Worm (Caenorhabditis elegans): ENCODE measurements around the gene T27F7.12.
A peak's percentile ranks its signal among the peaks of the same experiment; 100 is the strongest.

Gene T27F7.12

DNA sequence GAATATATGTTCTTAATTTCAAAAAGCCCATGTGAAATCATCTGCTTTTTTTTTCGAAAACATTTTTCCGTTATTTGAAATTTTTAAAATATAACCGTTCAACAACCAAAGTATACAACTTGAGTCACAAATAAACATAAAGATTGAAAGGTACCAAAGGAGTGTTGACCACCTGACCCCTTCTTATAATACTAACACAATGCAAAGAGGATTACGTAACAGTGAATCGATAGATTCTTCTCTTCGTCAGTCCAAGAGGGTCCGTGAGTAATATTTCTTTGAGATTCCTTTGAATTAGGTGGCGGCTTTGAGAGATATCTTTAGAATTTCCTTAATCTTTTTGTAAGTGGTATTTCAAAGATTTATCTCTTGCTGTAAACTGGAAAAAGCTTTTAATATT, 26.2 kb downstream of the T27F7.12 start:
- TF ChIP-seq lin-11 (tag; optimal IDR thresholded peaks at IDR 0.05) (no peak), lsy-2 (tag; optimal IDR thresholded peaks at IDR 0.05) (no peak), nhr-21 (tag; optimal IDR thresholded peaks at IDR 0.05) (no peak), nhr-25 (tag; optimal IDR thresholded peaks at IDR 0.05) (no peak), ztf-1 (GFP tag; conservative IDR thresholded peaks at IDR 0.05) (no peak), lin-13 (GFP tag; optimal IDR thresholded peaks at IDR 0.05) (no peak), ztf-11 (tag; optimal IDR thresholded peaks at IDR 0.05) (no peak), gmeb-1 (tag; optimal IDR thresholded peaks at IDR 0.05) (no peak), mbf-1 (tag; optimal IDR thresholded peaks at IDR 0.05) (no peak), nhr-6 (tag; optimal IDR thresholded peaks at IDR 0.05) (no peak), unc-39 (tag; optimal IDR thresholded peaks at IDR 0.05) (no peak), lin-39 (tag; optimal IDR thresholded peaks at IDR 0.05) (no peak), C34F6.9 (tag; optimal IDR thresholded peaks at IDR 0.05) (no peak), sma-3 (GFP tag; optimal IDR thresholded peaks at IDR 0.05) (no peak), egl-27 (tag; optimal IDR thresholded peaks at IDR 0.05) (no peak)

DNA sequence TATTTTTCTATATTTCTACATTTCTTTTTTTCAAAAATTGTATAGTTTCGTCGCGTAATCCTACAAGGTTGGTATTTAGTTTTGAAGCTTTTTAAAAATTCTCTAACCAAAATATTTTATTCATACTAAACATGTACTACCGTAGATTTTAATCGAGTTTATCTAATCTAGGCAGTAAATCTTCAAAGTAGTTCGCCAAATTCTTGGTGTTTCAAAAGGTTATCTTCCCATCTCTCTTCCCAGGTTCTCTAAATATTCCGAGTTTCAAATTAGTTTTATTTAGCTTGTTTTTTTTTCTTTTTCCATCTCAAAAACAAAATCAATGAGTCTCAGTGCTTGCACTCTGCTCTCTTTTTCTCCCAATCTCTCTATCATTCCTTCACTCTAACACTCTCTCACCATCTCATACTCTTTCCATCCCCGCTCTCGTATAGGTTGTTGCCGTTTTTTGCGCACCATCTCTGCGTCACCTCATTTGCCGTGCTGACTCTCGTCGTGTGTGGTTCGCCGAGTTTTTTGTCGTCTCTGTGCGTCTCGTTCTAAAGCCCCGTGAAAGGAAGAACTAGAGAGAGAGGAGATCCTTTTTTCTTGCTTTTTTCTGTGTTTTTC, 27.2 kb downstream of the T27F7.12 start:
- TF ChIP-seq nhr-129 (tag; optimal IDR thresholded peaks at IDR 0.05) (peak; percentile 82), sma-9 (GFP tag; optimal IDR thresholded peaks at IDR 0.05) (peak; percentile 36), sma-9 (tag; optimal IDR thresholded peaks at IDR 0.05) (no peak), ztf-4 (tag; optimal IDR thresholded peaks at IDR 0.05) (no peak), ztf-1 (GFP tag; conservative IDR thresholded peaks at IDR 0.05) (no peak), peb-1 (tag; optimal IDR thresholded peaks at IDR 0.05) (no peak), mdl-1 (tag; optimal IDR thresholded peaks at IDR 0.05) (peak in 1 of 2 experiments; percentile 26), nhr-6 (tag; optimal IDR thresholded peaks at IDR 0.05) (no peak), aly-2 (tag; optimal IDR thresholded peaks at IDR 0.05) (no peak), ztf-11 (tag; optimal IDR thresholded peaks at IDR 0.05) (no peak), nhr-25 (tag; optimal IDR thresholded peaks at IDR 0.05) (peak; percentile 58), ceh-16 (tag; optimal IDR thresholded peaks at IDR 0.05) (peak; percentile 69), ceh-82 (tag; optimal IDR thresholded peaks at IDR 0.05) (no peak), R02D3.7 (tag; optimal IDR thresholded peaks at IDR 0.05) (no peak), lsy-2 (tag; optimal IDR thresholded peaks at IDR 0.05) (peak; percentile 21 to 76), nhr-77 (tag; optimal IDR thresholded peaks at IDR 0.05) (no peak), elt-3 (tag; optimal IDR thresholded peaks at IDR 0.05) (no peak), blmp-1 (tag; optimal IDR thresholded peaks at IDR 0.05; ENCODE audit: insufficient read depth) (no peak), nhr-21 (tag; optimal IDR thresholded peaks at IDR 0.05) (peak; percentile 31), lin-11 (tag; optimal IDR thresholded peaks at IDR 0.05) (no peak), lin-13 (GFP tag; optimal IDR thresholded peaks at IDR 0.05) (peak; percentile 32), nhr-11 (tag; optimal IDR thresholded peaks at IDR 0.05) (no peak), fos-1 (tag; optimal IDR thresholded peaks at IDR 0.05) (peak; percentile 81), unc-62 (GFP tag; optimal IDR thresholded peaks at IDR 0.05) (no peak), gmeb-1 (tag; optimal IDR thresholded peaks at IDR 0.05) (peak; percentile 14), unc-55 (GFP tag; optimal IDR thresholded peaks at IDR 0.05) (peak; percentile 72), unc-39 (tag; optimal IDR thresholded peaks at IDR 0.05) (no peak), sma-3 (GFP tag; optimal IDR thresholded peaks at IDR 0.05) (peak; percentile 18), lin-39 (tag; optimal IDR thresholded peaks at IDR 0.05) (no peak), nhr-237 (tag; optimal IDR thresholded peaks at IDR 0.05) (no peak), ZK546.5 (tag; optimal IDR thresholded peaks at IDR 0.05) (no peak), crh-2 (tag; optimal IDR thresholded peaks at IDR 0.05) (peak; percentile 66), elt-1 (tag; optimal IDR thresholded peaks at IDR 0.05) (no peak), egl-27 (tag; optimal IDR thresholded peaks at IDR 0.05) (peak; percentile 74), C34F6.9 (tag; optimal IDR thresholded peaks at IDR 0.05) (peak; percentile 91), nhr-10 (tag; optimal IDR thresholded peaks at IDR 0.05) (no peak), mab-5 (tag; optimal IDR thresholded peaks at IDR 0.05) (peak; percentile 56), dmd-4 (tag; optimal IDR thresholded peaks at IDR 0.05) (no peak), nhr-12 (tag; optimal IDR thresholded peaks at IDR 0.05) (no peak), Y55F3AM.14 (GFP tag; optimal IDR thresholded peaks at IDR 0.05) (peak; percentile 80), ama-1 (optimal IDR thresholded peaks at IDR 0.05) (peak; percentile 1), zag-1 (tag; optimal IDR thresholded peaks at IDR 0.05) (peak; percentile 57), skn-1 (tag; optimal IDR thresholded peaks at IDR 0.05) (no peak), nhr-23 (tag; optimal IDR thresholded peaks at IDR 0.05) (no peak), F13H6.1 (tag; optimal IDR thresholded peaks at IDR 0.05) (peak; percentile 68), mbf-1 (tag; optimal IDR thresholded peaks at IDR 0.05) (no peak), snpc-4 (tag; optimal IDR thresholded peaks at IDR 0.05) (peak; percentile 51), sem-4 (tag; optimal IDR thresholded peaks at IDR 0.05) (peak; percentile 59), alr-1 (tag; optimal IDR thresholded peaks at IDR 0.05) (no peak)

Data from whole organism, L2 larva.